Fruit fly (Drosophila melanogaster): ENCODE results near the gene PGRP-SB1.

The PGRP-SB1 gene

dm6 chr3L:16710258-16711020 lies 17.4 kb downstream of the PGRP-SB1 start (continued):
- TF ChIP-seq CG10979 (tag; optimal IDR thresholded peaks at IDR 0.05), result peak; percentile 17
- no peak for TF ChIP-seq CG15011 (GFP tag; optimal IDR thresholded peaks at IDR 0.05)
- TF ChIP-seq Scr (GFP tag; IDR thresholded peaks at IDR 0.05; ENCODE audit: partially characterized antibody), result no peak
- TF ChIP-seq CG12659 (GFP tag; optimal IDR thresholded peaks at IDR 0.05), result peak; percentile 7
- peak; percentile 51 for TF ChIP-seq slbo (GFP tag; IDR thresholded peaks at IDR 0.05)
- no peak for TF ChIP-seq pzg (GFP tag; optimal IDR thresholded peaks at IDR 0.05)
- no peak for TF ChIP-seq CG7987 (GFP tag; optimal IDR thresholded peaks at IDR 0.05)
- no peak; the same call in 1 of the 2 replicates for TF ChIP-seq sisA (GFP tag; IDR thresholded peaks at IDR 0.05)
- TF ChIP-seq CG15269 (tag; optimal IDR thresholded peaks at IDR 0.05), result peak; percentile 43
- TF ChIP-seq CG32532 (GFP tag; IDR thresholded peaks at IDR 0.05), result peak; percentile 74
- no peak for TF ChIP-seq BtbVII (GFP tag; optimal IDR thresholded peaks at IDR 0.05)
- TF ChIP-seq CG7271 (tag; optimal IDR thresholded peaks at IDR 0.05), result no peak
- no peak for TF ChIP-seq Sry-β (GFP tag; optimal IDR thresholded peaks at IDR 0.05)
- no peak for TF ChIP-seq tx (GFP tag; optimal IDR thresholded peaks at IDR 0.05)
- TF ChIP-seq CG15696 (tag; optimal IDR thresholded peaks at IDR 0.05), result peak; percentile 55
- TF ChIP-seq cg (GFP tag; optimal IDR thresholded peaks at IDR 0.05), result no peak
- TF ChIP-seq Atf3 (GFP tag; optimal IDR thresholded peaks at IDR 0.05), result no peak
- no peak for TF ChIP-seq YL-1 (GFP tag; optimal IDR thresholded peaks at IDR 0.05)
- TF ChIP-seq h (optimal IDR thresholded peaks at IDR 0.05), result no peak
- peak; percentile 71 for TF ChIP-seq lmd (GFP tag; IDR thresholded peaks at IDR 0.05)
- TF ChIP-seq jigr1 (GFP tag; IDR thresholded peaks at IDR 0.05), result no peak
- TF ChIP-seq CG3726 (GFP tag; IDR thresholded peaks at IDR 0.05), result no peak
- TF ChIP-seq HHEX (GFP tag; optimal IDR thresholded peaks at IDR 0.05), result peak; percentile 31
- no peak for TF ChIP-seq Adf1 (GFP tag; IDR thresholded peaks at IDR 0.05)
- TF ChIP-seq CG31441 (GFP tag; IDR thresholded peaks at IDR 0.05), result peak; percentile 67
- TF ChIP-seq Aef1 (GFP tag; IDR thresholded peaks at IDR 0.05), result peak; percentile 50; the same call in 2 of the 3 replicates
- TF ChIP-seq dmrt99B (tag; optimal IDR thresholded peaks at IDR 0.05), result peak; percentile 53
- peak; percentile 61; the same call in 2 of the 3 replicates for TF ChIP-seq row (GFP tag; IDR thresholded peaks at IDR 0.05)
- TF ChIP-seq Ets65A (GFP tag), result peak; percentile 37
- no peak for TF ChIP-seq Usf (GFP tag; optimal IDR thresholded peaks at IDR 0.05)
- TF ChIP-seq CG1024 (GFP tag; IDR thresholded peaks at IDR 0.05), result no peak
- no peak for TF ChIP-seq Bgb (GFP tag; IDR thresholded peaks at IDR 0.05; ENCODE audit: partially characterized antibody)
- no peak for TF ChIP-seq CG2120 (GFP tag; optimal IDR thresholded peaks at IDR 0.05)
- TF ChIP-seq CG6272 (GFP tag; IDR thresholded peaks at IDR 0.05), result no peak
- no peak for TF ChIP-seq wek (GFP tag; optimal IDR thresholded peaks at IDR 0.05)
- TF ChIP-seq Ada2b (GFP tag; IDR thresholded peaks at IDR 0.05), result peak; percentile 43
- peak; percentile 48 for TF ChIP-seq Blimp-1 (GFP tag; optimal IDR thresholded peaks at IDR 0.05)
- TF ChIP-seq CG17361 (GFP tag; IDR thresholded peaks at IDR 0.05), result peak; percentile 46
- no peak for TF ChIP-seq sens-2 (GFP tag; IDR thresholded peaks at IDR 0.05)
- TF ChIP-seq odd (GFP tag; optimal IDR thresholded peaks at IDR 0.05), result no peak
- TF ChIP-seq Dfd (GFP tag; optimal IDR thresholded peaks at IDR 0.05), result no peak
- peak; percentile 67 for TF ChIP-seq CG10267 (tag; optimal IDR thresholded peaks at IDR 0.05)
- peak; percentile 75; the same call in 2 of the 3 replicates for TF ChIP-seq Dbx (GFP tag; IDR thresholded peaks at IDR 0.05)
- no peak for TF ChIP-seq CG1602 (GFP tag; optimal IDR thresholded peaks at IDR 0.05)
- TF ChIP-seq dm (GFP tag; optimal IDR thresholded peaks at IDR 0.05), result peak; percentile 48
- TF ChIP-seq rib (GFP tag; IDR thresholded peaks at IDR 0.05), result 0 out of 2 replicates have a peak, but pooled peaks have one; percentile 8
- no peak for TF ChIP-seq NfI (GFP tag; optimal IDR thresholded peaks at IDR 0.05)
- no peak for TF ChIP-seq bowl (GFP tag; IDR thresholded peaks at IDR 0.05)
- no peak for TF ChIP-seq CG3065 (GFP tag; optimal IDR thresholded peaks at IDR 0.05)
- no peak for TF ChIP-seq Ravus (GFP tag; IDR thresholded peaks at IDR 0.05)

Data from whole organism, embryonic.